Worm (Caenorhabditis elegans): ENCODE results near the gene M01F1.8.

The M01F1.8 gene

DNA sequence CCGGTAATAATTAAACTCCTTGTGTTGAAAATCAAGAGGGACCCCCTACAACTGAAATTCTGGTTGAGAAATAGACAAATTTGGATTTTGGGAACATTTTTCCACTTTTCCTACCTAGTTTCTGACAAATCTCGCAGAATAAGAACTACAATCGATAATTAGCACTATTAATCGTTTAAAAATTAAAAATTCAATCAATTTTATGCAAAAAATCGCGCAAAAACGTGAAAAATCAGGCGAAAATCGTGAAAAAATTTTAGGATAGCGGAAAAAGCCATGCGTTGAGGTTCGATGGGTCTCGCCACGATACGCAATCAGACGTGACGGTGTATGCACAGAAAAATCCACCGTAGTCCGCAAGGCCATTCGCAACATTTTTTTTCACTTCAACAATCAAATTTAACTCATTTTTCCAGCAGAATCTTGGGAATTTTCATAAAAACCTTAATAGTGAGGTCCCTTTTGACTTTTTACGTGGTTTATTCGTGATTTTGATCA is 2.8 kb upstream of the M01F1.8 start, which contains the start of gene lias-1:
Gene lias-1 (minus strand): TSS at position 51 of the 498 bp plus-strand sequence.
- TF ChIP-seq cog-1 (tag; optimal IDR thresholded peaks at IDR 0.05) = peak; percentile 12
- no peak for TF ChIP-seq tab-1 (GFP tag; IDR thresholded peaks at IDR 0.05)
- peak; percentile 72 for TF ChIP-seq ztf-23 (GFP tag; IDR thresholded peaks at IDR 0.05)

- TF ChIP-seq klf-2 (GFP tag; conservative IDR thresholded peaks at IDR 0.05) (no peak), med-1 (GFP tag; optimal IDR thresholded peaks at IDR 0.05; ENCODE audit: insufficient read depth) (no peak), ref-1 (GFP tag; conservative IDR thresholded peaks at IDR 0.05) (no peak)
Measured at ce11 chrIII:3504239-3504638, 1.9 kb upstream of the M01F1.8 start.

- TF ChIP-seq cog-1 (tag; optimal IDR thresholded peaks at IDR 0.05) = no peak
- TF ChIP-seq klf-2 (GFP tag; conservative IDR thresholded peaks at IDR 0.05) = no peak
- no peak for TF ChIP-seq tab-1 (GFP tag; IDR thresholded peaks at IDR 0.05)
- TF ChIP-seq flt-1 (GFP tag; IDR thresholded peaks at IDR 0.05) = no peak
- TF ChIP-seq ref-1 (GFP tag; conservative IDR thresholded peaks at IDR 0.05) = no peak
- no peak for TF ChIP-seq med-1 (GFP tag; optimal IDR thresholded peaks at IDR 0.05; ENCODE audit: insufficient read depth)
Measured at ce11 chrIII:3503286-3503685, 937 bp upstream of the M01F1.8 start, which contains the start of gene rpl-16. Gene rpl-16 (minus strand): TSS chrIII:3503604.

DNA sequence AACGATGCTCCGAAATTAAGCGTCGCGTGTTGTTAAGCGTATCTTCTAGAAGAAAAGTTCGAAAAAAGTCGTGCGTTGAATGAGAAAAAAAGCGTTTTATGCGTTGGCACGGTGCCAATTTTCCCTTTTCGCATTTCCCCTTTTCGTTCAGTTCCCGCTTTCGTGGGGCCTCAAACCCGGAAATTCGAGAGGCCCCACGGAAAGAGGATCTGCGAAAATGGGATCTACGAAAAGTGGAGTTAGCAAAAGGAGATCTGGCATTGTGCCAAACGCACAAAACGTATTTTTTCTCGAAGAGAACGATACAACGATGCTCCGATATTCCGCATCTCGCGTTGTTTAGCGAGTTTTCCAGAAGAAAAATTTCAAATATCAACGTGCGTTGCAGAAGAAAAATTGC is 2.5 kb downstream of the M01F1.8 start:
- TF ChIP-seq ref-1 (GFP tag; conservative IDR thresholded peaks at IDR 0.05) (peak; percentile 94), cog-1 (tag; optimal IDR thresholded peaks at IDR 0.05) (peak; percentile 97), tab-1 (GFP tag; IDR thresholded peaks at IDR 0.05) (peak; percentile 91), flt-1 (GFP tag; IDR thresholded peaks at IDR 0.05) (peak; percentile 97), ztf-29 (GFP tag; IDR thresholded peaks at IDR 0.05) (peak; percentile 89), ztf-23 (GFP tag; IDR thresholded peaks at IDR 0.05) (peak; percentile 97), klf-2 (GFP tag; conservative IDR thresholded peaks at IDR 0.05) (peak; percentile 99), T22C8.4 (GFP tag; IDR thresholded peaks at IDR 0.05) (peak; percentile 93), med-1 (GFP tag; optimal IDR thresholded peaks at IDR 0.05; ENCODE audit: insufficient read depth) (no peak)

- TF ChIP-seq flt-1 (GFP tag; IDR thresholded peaks at IDR 0.05) (no peak), ztf-23 (GFP tag; IDR thresholded peaks at IDR 0.05) (no peak), med-1 (GFP tag; optimal IDR thresholded peaks at IDR 0.05; ENCODE audit: insufficient read depth) (no peak), ref-1 (GFP tag; conservative IDR thresholded peaks at IDR 0.05) (no peak), tab-1 (GFP tag; IDR thresholded peaks at IDR 0.05) (no peak), T22C8.4 (GFP tag; IDR thresholded peaks at IDR 0.05) (no peak), ztf-29 (GFP tag; IDR thresholded peaks at IDR 0.05) (no peak), klf-2 (GFP tag; conservative IDR thresholded peaks at IDR 0.05) (no peak), cog-1 (tag; optimal IDR thresholded peaks at IDR 0.05) (no peak)
Measured at ce11 chrIII:3498957-3499356, 3.4 kb downstream of the M01F1.8 start, which contains the start of gene M01F1.9. Gene M01F1.9 (minus strand): TSS chrIII:3499057.

DNA sequence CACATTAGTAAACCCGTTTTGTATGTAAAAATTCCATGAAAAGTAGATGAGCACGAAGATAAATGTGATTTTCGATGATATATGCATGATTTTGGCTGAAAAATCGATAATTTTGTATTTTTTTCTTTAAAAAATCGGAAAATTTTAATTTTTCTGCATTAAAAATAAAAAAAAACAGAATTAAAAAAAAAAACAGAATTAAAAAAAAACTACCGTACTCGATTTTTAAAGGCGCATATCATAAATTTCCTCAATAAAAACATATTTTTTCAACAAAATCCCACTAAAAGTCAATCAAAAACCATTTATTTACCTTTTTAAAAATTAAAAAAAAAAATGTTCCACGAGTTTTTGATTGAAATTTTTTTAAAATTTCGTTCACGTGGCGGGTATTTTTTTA is 9.2 kb downstream of the M01F1.8 start, which contains the start of gene gly-14:
Gene gly-14 (minus strand): TSS at position 101 of the 400 bp plus-strand sequence.
- TF ChIP-seq tab-1 (GFP tag; IDR thresholded peaks at IDR 0.05) (no peak), ztf-29 (GFP tag; IDR thresholded peaks at IDR 0.05) (no peak), klf-2 (GFP tag; conservative IDR thresholded peaks at IDR 0.05) (no peak), cog-1 (tag; optimal IDR thresholded peaks at IDR 0.05) (no peak), med-1 (GFP tag; optimal IDR thresholded peaks at IDR 0.05; ENCODE audit: insufficient read depth) (no peak), T22C8.4 (GFP tag; IDR thresholded peaks at IDR 0.05) (no peak), flt-1 (GFP tag; IDR thresholded peaks at IDR 0.05) (no peak), ztf-23 (GFP tag; IDR thresholded peaks at IDR 0.05) (no peak), ref-1 (GFP tag; conservative IDR thresholded peaks at IDR 0.05) (no peak)

DNA sequence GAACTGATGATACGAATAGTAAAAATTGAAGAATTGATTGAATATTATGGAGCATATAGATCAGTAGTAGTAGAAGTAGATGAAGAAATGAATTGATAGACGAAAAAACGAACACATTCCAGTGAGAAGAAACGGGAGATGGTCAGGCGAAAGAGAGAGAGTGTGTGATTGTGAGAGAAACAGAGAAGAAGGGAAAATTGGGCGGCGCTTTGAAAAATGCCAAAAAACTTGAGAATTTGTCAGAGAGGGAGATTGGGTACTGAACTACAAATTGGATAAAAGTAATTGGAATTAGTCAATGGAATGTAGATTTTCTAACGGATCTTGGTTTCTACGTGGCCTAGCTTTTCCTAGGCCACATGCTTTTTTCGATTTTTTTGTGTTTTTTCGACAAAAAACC is 14.1 kb downstream of the M01F1.8 start, which contains the start of gene C34C12.7:
Gene C34C12.7 (minus strand): TSS at position 118 of the 400 bp plus-strand sequence.
- TF ChIP-seq flt-1 (GFP tag; IDR thresholded peaks at IDR 0.05) (no peak), T22C8.4 (GFP tag; IDR thresholded peaks at IDR 0.05) (no peak), tab-1 (GFP tag; IDR thresholded peaks at IDR 0.05) (no peak), ztf-29 (GFP tag; IDR thresholded peaks at IDR 0.05) (no peak), cog-1 (tag; optimal IDR thresholded peaks at IDR 0.05) (no peak), klf-2 (GFP tag; conservative IDR thresholded peaks at IDR 0.05) (no peak), med-1 (GFP tag; optimal IDR thresholded peaks at IDR 0.05; ENCODE audit: insufficient read depth) (no peak), ref-1 (GFP tag; conservative IDR thresholded peaks at IDR 0.05) (no peak), ztf-23 (GFP tag; IDR thresholded peaks at IDR 0.05) (no peak)

- no peak for TF ChIP-seq T22C8.4 (GFP tag; IDR thresholded peaks at IDR 0.05)
- no peak for TF ChIP-seq ztf-29 (GFP tag; IDR thresholded peaks at IDR 0.05)
- no peak for TF ChIP-seq cog-1 (tag; optimal IDR thresholded peaks at IDR 0.05)
- TF ChIP-seq flt-1 (GFP tag; IDR thresholded peaks at IDR 0.05) = no peak
- TF ChIP-seq tab-1 (GFP tag; IDR thresholded peaks at IDR 0.05) = no peak
- no peak for TF ChIP-seq ref-1 (GFP tag; conservative IDR thresholded peaks at IDR 0.05)
- no peak for TF ChIP-seq klf-2 (GFP tag; conservative IDR thresholded peaks at IDR 0.05)
- TF ChIP-seq ztf-23 (GFP tag; IDR thresholded peaks at IDR 0.05) = no peak
- TF ChIP-seq med-1 (GFP tag; optimal IDR thresholded peaks at IDR 0.05; ENCODE audit: insufficient read depth) = no peak
Measured at ce11 chrIII:3487133-3487532, 15.2 kb downstream of the M01F1.8 start.

DNA sequence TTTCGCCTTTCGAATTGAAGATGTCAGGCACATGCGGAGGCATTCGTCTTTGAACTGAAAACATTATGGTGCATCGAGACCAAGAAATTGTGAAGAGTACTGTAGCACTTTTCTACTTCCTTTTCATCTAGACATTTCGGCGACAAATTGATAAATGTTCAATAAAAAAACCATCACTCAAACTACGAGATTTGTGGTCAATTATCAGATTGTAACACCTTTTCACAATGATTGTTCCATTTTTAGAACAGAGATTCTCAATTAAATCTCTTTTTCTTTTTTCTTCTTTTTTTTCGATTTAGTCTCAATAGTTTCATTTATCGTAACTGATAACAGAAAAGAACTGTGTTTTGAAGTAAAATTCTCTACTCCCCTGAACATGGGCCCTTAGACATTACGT is 16.3 kb downstream of the M01F1.8 start:
- TF ChIP-seq cog-1 (tag; optimal IDR thresholded peaks at IDR 0.05) = no peak
- no peak for TF ChIP-seq ztf-29 (GFP tag; IDR thresholded peaks at IDR 0.05)
- TF ChIP-seq ref-1 (GFP tag; conservative IDR thresholded peaks at IDR 0.05) = no peak
- TF ChIP-seq flt-1 (GFP tag; IDR thresholded peaks at IDR 0.05) = no peak
- no peak for TF ChIP-seq klf-2 (GFP tag; conservative IDR thresholded peaks at IDR 0.05)
- TF ChIP-seq T22C8.4 (GFP tag; IDR thresholded peaks at IDR 0.05) = no peak
- TF ChIP-seq med-1 (GFP tag; optimal IDR thresholded peaks at IDR 0.05; ENCODE audit: insufficient read depth) = no peak

ce11 chrIII:3484995-3485394 is 17.4 kb downstream of the M01F1.8 start:
- TF ChIP-seq cog-1 (tag; optimal IDR thresholded peaks at IDR 0.05) (no peak), tab-1 (GFP tag; IDR thresholded peaks at IDR 0.05) (no peak), T22C8.4 (GFP tag; IDR thresholded peaks at IDR 0.05) (no peak), med-1 (GFP tag; optimal IDR thresholded peaks at IDR 0.05; ENCODE audit: insufficient read depth) (no peak), ref-1 (GFP tag; conservative IDR thresholded peaks at IDR 0.05) (no peak), flt-1 (GFP tag; IDR thresholded peaks at IDR 0.05) (no peak), ztf-29 (GFP tag; IDR thresholded peaks at IDR 0.05) (no peak), ztf-23 (GFP tag; IDR thresholded peaks at IDR 0.05) (no peak), klf-2 (GFP tag; conservative IDR thresholded peaks at IDR 0.05) (no peak)

All from whole organism, midembryonic.